Fruit fly (Drosophila melanogaster) whole organism, wandering third instar larva: Measurements from ENCODE around the gene CG42869.
A peak's percentile ranks its signal among the peaks of the same experiment; 100 is the strongest.

Experiments used
- Abd-B ChIP-seq: fragments of >200 bp; optimal IDR thresholded peaks from 2 replicates; lab custom pipeline; 2017; ENCODE audit warnings: missing biosample characterization, missing genetic modification characterization
- CG32264 ChIP-seq: fragments of 200-800 bp; sonication (Bioruptor generic); optimal IDR thresholded peaks from 2 replicates; lab custom pipeline; 2016; ENCODE audit warnings: missing biosample characterization, missing genetic modification characterization
- CG9705 ChIP-seq: fragments of 200-800 bp; sonication (Bioruptor generic); optimal IDR thresholded peaks from 2 replicates; lab custom pipeline; 2018; ENCODE audit warnings: missing biosample characterization, mild to moderate bottlenecking, missing genetic modification characterization
- CrebA ChIP-seq: fragments of 200-800 bp; sonication (Bioruptor generic); optimal IDR thresholded peaks from 2 replicates; lab custom pipeline; 2016; ENCODE audit warnings: missing biosample characterization, mild to moderate bottlenecking, missing genetic modification characterization, borderline replicate concordance
- Dfd ChIP-seq: fragments of >200 bp; optimal IDR thresholded peaks from 2 replicates; lab custom pipeline; 2017; ENCODE audit warnings: missing biosample characterization, missing genetic modification characterization
- Hnf4 ChIP-seq: fragments of 200-800 bp; sonication (Bioruptor generic); optimal IDR thresholded peaks from 2 replicates; lab custom pipeline; 2016; ENCODE audit warnings: missing biosample characterization, mild to moderate bottlenecking, missing genetic modification characterization
- Hr78 ChIP-seq: fragments of >200 bp; optimal IDR thresholded peaks from 2 replicates; lab custom pipeline; 2017; ENCODE audit warnings: missing biosample characterization, missing genetic modification characterization
- Hr83 ChIP-seq: fragments of 200-300 bp; sonication (Bioruptor generic); optimal IDR thresholded peaks from 2 replicates; lab custom pipeline; 2016; ENCODE audit warnings: missing biosample characterization, mild to moderate bottlenecking, missing genetic modification characterization, moderate library complexity; ENCODE audit not compliant: poor library complexity, severe bottlenecking
- Myc ChIP-seq: fragments of >200 bp; optimal IDR thresholded peaks from 2 replicates; lab custom pipeline; 2017
- OdsH ChIP-seq: fragments of 200-800 bp; sonication (Bioruptor generic); optimal IDR thresholded peaks from 2 replicates; lab custom pipeline; 2016; ENCODE audit warnings: missing biosample characterization, mild to moderate bottlenecking, missing genetic modification characterization
- Rel ChIP-seq, 2 experiments: fragments of 200-800 bp; sonication (Bioruptor generic) in 1 of 2; optimal IDR thresholded peaks; 2 replicates in 1 of 2; 3 replicates in 1 of 2; lab custom pipeline; 2016 to 2019; ENCODE audit warnings: mild to moderate bottlenecking in 2 of 2, missing biosample characterization in 2 of 2, missing genetic modification characterization in 2 of 2, moderate library complexity in 1 of 2
- Sp1 ChIP-seq: fragments of 200-800 bp; sonication (Bioruptor generic); optimal IDR thresholded peaks from 3 replicates; lab custom pipeline; 2019; ENCODE audit warnings: missing biosample characterization, mild to moderate bottlenecking, missing genetic modification characterization, moderate library complexity
- Vsx2 ChIP-seq: fragments of 200-300, 225-300 bp; sonication (Bioruptor generic); optimal IDR thresholded peaks from 2 replicates; lab custom pipeline; 2018; ENCODE audit warnings: missing biosample characterization, missing genetic modification characterization; ENCODE audit not compliant: partially characterized antibody
- br ChIP-seq: fragments of 200-800 bp; sonication (Bioruptor generic); optimal IDR thresholded peaks from 2 replicates; lab custom pipeline; 2016; ENCODE audit warnings: missing biosample characterization, missing genetic modification characterization
- brk ChIP-seq: fragments of 200-800 bp; sonication (Bioruptor generic); optimal IDR thresholded peaks from 2 replicates; lab custom pipeline; 2016; ENCODE audit warnings: missing biosample characterization, mild to moderate bottlenecking, missing genetic modification characterization
- dl ChIP-seq, 2 experiments: fragments of 175-275, 200-275 bp in 1 of 2; fragments of 200-275 bp in 1 of 2; sonication (Bioruptor generic); optimal IDR thresholded peaks; lab custom pipeline; 2018; ENCODE audit warnings: mild to moderate bottlenecking in 2 of 2, missing biosample characterization in 2 of 2, missing genetic modification characterization in 2 of 2, moderate library complexity in 2 of 2; ENCODE audit not compliant: partially characterized antibody in 2 of 2, insufficient read depth in 1 of 2
- dmrt93B ChIP-seq: fragments of 200-800 bp; sonication (Bioruptor generic); optimal IDR thresholded peaks from 2 replicates; lab custom pipeline; 2018; ENCODE audit warnings: missing biosample characterization, mild to moderate bottlenecking, missing genetic modification characterization
- dsf ChIP-seq: sonication (Bioruptor generic); optimal IDR thresholded peaks from 2 replicates; lab custom pipeline; 2016; ENCODE audit warnings: missing biosample characterization, missing genetic modification characterization, borderline replicate concordance
- ey ChIP-seq: fragments of 200-800 bp; sonication (Bioruptor generic); optimal IDR thresholded peaks from 2 replicates; lab custom pipeline; 2016; ENCODE audit warnings: missing biosample characterization, missing genetic modification characterization
- fru ChIP-seq: fragments of 200-800 bp; sonication (Bioruptor generic); optimal IDR thresholded peaks from 3 replicates; lab custom pipeline; 2016; ENCODE audit warnings: missing biosample characterization, mild to moderate bottlenecking, missing genetic modification characterization
- h ChIP-seq: fragments of 200-800 bp; sonication (Bioruptor generic); optimal IDR thresholded peaks from 3 replicates; lab custom pipeline; 2016; ENCODE audit warnings: missing biosample characterization, mild to moderate bottlenecking, missing genetic modification characterization
- jim ChIP-seq: fragments of 175-275, 200-325 bp; sonication (Bioruptor generic); optimal IDR thresholded peaks from 2 replicates; lab custom pipeline; 2016; ENCODE audit warnings: missing biosample characterization, mild to moderate bottlenecking, missing genetic modification characterization
- lola ChIP-seq: fragments of >200 bp; optimal IDR thresholded peaks from 2 replicates; lab custom pipeline; 2017; ENCODE audit warnings: missing biosample characterization, missing genetic modification characterization
- rgr ChIP-seq: fragments of 200-800 bp; sonication (Bioruptor generic); optimal IDR thresholded peaks from 3 replicates; lab custom pipeline; 2016; ENCODE audit warnings: missing biosample characterization, mild to moderate bottlenecking, missing genetic modification characterization
- sv ChIP-seq: fragments of 200-800 bp; sonication (Bioruptor generic); optimal IDR thresholded peaks from 3 replicates; lab custom pipeline; 2016; ENCODE audit warnings: missing biosample characterization, missing genetic modification characterization
- tai ChIP-seq: sonication (Bioruptor generic); optimal IDR thresholded peaks from 2 replicates; lab custom pipeline; 2016; ENCODE audit warnings: missing biosample characterization, missing genetic modification characterization
- usp ChIP-seq: fragments of >200 bp; optimal IDR thresholded peaks from 2 replicates; lab custom pipeline; 2017; ENCODE audit warnings: missing biosample characterization, missing genetic modification characterization
- woc ChIP-seq: sonication (Bioruptor generic); optimal IDR thresholded peaks from 2 replicates; lab custom pipeline; 2016; ENCODE audit warnings: missing biosample characterization, mild to moderate bottlenecking, missing genetic modification characterization

The CG42869 gene

DNA sequence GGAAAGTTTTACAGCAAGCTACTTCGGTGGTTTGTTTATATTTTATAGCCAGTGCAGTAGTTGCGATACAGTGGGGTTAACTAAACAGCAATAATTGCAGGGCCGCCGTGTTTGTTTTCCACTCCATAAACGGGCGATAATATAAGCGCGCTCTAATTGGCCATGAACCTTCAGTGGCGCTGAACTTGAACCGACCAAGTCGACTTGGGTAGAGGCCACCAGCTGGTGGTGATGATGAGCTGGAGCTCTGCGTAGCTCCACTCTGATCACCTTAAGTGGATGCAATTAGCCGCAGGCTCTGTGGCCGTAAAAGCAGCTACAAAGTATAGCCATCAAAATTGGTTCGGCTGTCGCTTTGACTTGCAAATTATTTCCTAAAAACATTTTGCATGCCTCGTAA lies 43.4 kb upstream of the CG42869 start:
- TF ChIP-seq OdsH (no peak), usp (GFP tag; lab: Kevin White, UChicago) (no peak), br (GFP tag; lab: Kevin White, UChicago) (no peak), brk (GFP tag; lab: Kevin White, UChicago) (no peak), CG9705 (GFP tag; lab: Kevin White, UChicago) (no peak), Sp1 (GFP tag; lab: Kevin White, UChicago) (no peak), dl (GFP tag; optimal IDR thresholded peaks at IDR 0.05; lab: Kevin White, UChicago; ENCODE audit: insufficient read depth in 1 of 2, partially characterized antibody in 2 of 2) (no peak), sv (GFP tag; lab: Kevin White, UChicago) (no peak), Abd-B (GFP tag; lab: Kevin White, UChicago) (no peak), h (GFP tag; lab: Kevin White, UChicago) (no peak), Hnf4 (GFP tag; lab: Kevin White, UChicago) (no peak), dsf (GFP tag; lab: Kevin White, UChicago) (no peak), tai (GFP tag; lab: Kevin White, UChicago) (no peak), dmrt93B (GFP tag; lab: Kevin White, UChicago) (no peak)
- TF ChIP-seq, all 38 proteins: peak for 0

DNA sequence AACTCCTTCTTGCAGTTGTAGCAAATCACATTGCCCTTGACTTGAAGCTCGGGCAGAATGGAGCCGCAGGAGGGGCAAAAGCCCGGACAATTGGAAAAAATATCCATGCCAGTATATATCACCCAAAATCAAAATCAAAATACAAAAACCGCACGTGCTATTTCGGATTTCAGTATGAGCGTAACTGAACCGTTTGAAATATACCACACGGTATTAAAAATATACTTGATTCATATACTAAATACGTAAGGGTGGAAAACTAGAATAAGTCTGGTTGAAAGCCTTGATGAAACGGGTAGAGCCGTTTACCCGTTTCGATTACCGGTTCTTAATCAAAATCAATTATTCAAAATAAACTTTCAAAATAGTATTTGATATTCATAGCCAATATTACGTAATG lies 41.0 kb upstream of the CG42869 start, which contains the start of gene Polr1H:
Gene Polr1H (minus strand): TSS at position 188 of the 400 bp plus-strand sequence.
- no peak for TF ChIP-seq CG9705 (GFP tag; lab: Kevin White, UChicago)
- TF ChIP-seq Dfd, result no peak
- no peak for TF ChIP-seq lola (GFP tag; lab: Kevin White, UChicago)
- TF ChIP-seq Myc (lab: Kevin White, UChicago), result peak; percentile 87
- no peak for TF ChIP-seq dl (GFP tag; optimal IDR thresholded peaks at IDR 0.05; lab: Kevin White, UChicago; ENCODE audit: insufficient read depth in 1 of 2, partially characterized antibody in 2 of 2)
- peak; percentile 13 for TF ChIP-seq CrebA (GFP tag; lab: Kevin White, UChicago)

DNA sequence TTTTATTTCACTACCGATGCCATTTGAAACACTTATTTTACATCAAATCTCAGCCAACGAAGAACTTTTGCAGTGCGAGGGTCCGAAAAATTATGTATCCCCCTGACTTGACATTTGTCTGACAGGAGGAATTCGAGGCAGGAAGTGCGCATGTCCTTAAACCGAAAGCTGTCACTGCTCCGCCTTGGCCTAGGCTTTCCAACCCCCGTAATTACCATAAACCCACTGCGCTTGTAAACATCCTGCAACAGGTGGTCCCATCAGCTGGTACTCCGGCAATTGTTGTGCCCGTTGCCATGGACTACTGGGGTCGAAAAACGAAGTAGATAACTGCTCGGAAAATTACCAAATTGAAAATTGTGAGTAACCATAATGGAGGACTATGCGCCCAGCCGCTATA lies 39.1 kb upstream of the CG42869 start, which contains the start of the genes GABA-B-R2 and CG6800:
Gene GABA-B-R2 (minus strand): TSS at position 75 of the 400 bp plus-strand sequence.
Gene CG6800 (plus strand): TSS at position 373 of the 400 bp plus-strand sequence.
- TF ChIP-seq rgr (no peak), Rel (GFP tag; optimal IDR thresholded peaks at IDR 0.05; lab: Kevin White, UChicago) (no peak), Rel (tag; optimal IDR thresholded peaks at IDR 0.05; lab: Kevin White, UChicago) (no peak), dmrt93B (GFP tag; lab: Kevin White, UChicago) (no peak), Hnf4 (GFP tag; lab: Kevin White, UChicago) (no peak), Vsx2 (no peak)

DNA sequence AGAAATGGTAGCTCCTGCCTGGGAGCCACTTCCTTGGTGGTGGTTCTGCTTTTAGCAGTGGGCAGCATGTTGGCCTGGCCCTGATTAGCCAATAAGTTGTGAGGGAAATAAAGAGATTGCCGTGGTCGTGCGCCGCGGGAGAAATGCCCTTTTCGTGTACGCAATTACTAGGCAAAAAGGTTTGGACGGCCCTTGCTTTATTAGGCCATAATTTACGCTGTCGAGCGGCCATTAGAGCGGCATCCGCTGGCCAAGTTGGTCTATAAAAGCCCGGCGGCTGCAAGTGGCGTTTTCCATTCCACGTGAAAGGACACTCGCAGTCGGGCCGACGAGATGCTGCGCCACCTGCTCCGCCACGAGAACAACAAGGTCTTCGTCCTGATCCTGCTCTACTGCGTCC lies 32.6 kb upstream of the CG42869 start, which contains the start of gene Burs:
Gene Burs (plus strand): TSS at position 301 of the 400 bp plus-strand sequence.
- TF ChIP-seq Hr78 (no peak), woc (GFP tag; lab: Kevin White, UChicago) (no peak), CG32264 (GFP tag; lab: Kevin White, UChicago) (no peak), Sp1 (GFP tag; lab: Kevin White, UChicago) (no peak), Hr83 (GFP tag; lab: Kevin White, UChicago) (no peak), h (GFP tag; lab: Kevin White, UChicago) (no peak), dmrt93B (GFP tag; lab: Kevin White, UChicago) (no peak), br (GFP tag; lab: Kevin White, UChicago) (no peak), fru (GFP tag; lab: Kevin White, UChicago) (no peak), sv (GFP tag; lab: Kevin White, UChicago) (no peak), usp (GFP tag; lab: Kevin White, UChicago) (no peak), OdsH (no peak), jim (GFP tag; lab: Kevin White, UChicago) (no peak)

DNA sequence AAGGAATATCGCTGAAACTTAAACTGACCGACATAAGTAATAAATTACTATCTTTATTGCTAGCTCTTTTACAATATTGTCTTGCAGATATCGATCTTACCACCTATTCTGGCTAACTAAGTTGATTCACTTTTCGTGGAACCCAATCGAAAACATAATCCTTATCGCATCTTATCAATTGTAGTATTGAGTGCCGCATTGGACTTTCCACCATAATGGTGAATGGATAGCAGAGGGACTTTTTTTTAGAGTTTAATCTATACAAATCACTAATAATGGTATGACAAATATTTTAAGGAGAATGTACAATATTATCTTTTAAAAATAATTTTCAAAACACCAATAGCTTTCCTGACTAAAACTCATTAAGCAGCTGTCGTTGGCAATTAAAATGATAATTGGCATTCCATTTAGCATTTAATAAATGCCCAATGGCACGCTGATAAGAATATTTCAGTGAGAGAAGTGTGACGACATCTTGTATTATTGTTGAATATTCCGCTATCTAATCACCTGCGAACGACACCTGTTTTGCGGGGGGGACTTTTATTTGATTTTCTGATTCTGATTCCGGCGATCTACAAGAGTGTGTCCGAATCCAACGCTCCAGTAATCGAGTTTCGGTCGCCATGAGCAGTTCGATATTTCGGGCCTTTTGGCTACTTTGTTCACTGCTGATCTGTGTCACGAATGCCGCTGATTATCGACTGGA lies 21.7 kb upstream of the CG42869 start, which contains the start of gene CG42335:
Gene CG42335 (plus strand): TSS at position 620 of the 712 bp plus-strand sequence.
- no peak for TF ChIP-seq jim (GFP tag; lab: Kevin White, UChicago)
- no peak for TF ChIP-seq OdsH
- peak; percentile 43 for TF ChIP-seq h (GFP tag; lab: Kevin White, UChicago)
- no peak for TF ChIP-seq rgr
- no peak for TF ChIP-seq ey
- TF ChIP-seq Hnf4 (GFP tag; lab: Kevin White, UChicago), result no peak
- TF ChIP-seq fru (GFP tag; lab: Kevin White, UChicago), result no peak
- TF ChIP-seq Hr78, result no peak
- no peak for TF ChIP-seq Rel (GFP tag; optimal IDR thresholded peaks at IDR 0.05; lab: Kevin White, UChicago)
- peak; percentile 64 for TF ChIP-seq Rel (tag; optimal IDR thresholded peaks at IDR 0.05; lab: Kevin White, UChicago)
